Fruit fly (Drosophila melanogaster): ENCODE results near the gene Gbeta5.
A peak's percentile ranks its signal among the peaks of the same experiment; 100 is the strongest.

The Gbeta5 gene

dm6 chrX:8101479-8102198 is 50.4 kb downstream of the Gbeta5 start, which contains the start of gene CG2258 (continued):
- TF ChIP-seq CG11398 (GFP tag; optimal IDR thresholded peaks at IDR 0.05) (peak; percentile 66), croc (GFP tag; conservative IDR thresholded peaks at IDR 0.05) (peak; percentile 81), CG11504 (tag; optimal IDR thresholded peaks at IDR 0.05) (peak; percentile 77)

dm6 chrX:8100826-8101079 is 51.3 kb downstream of the Gbeta5 start:
- no peak for TF ChIP-seq CG6765 (GFP tag; optimal IDR thresholded peaks at IDR 0.05)
- TF ChIP-seq ind (GFP tag; optimal IDR thresholded peaks at IDR 0.05): no peak
- TF ChIP-seq insv (GFP tag; optimal IDR thresholded peaks at IDR 0.05): peak in 1 of 2 experiments; percentile 80
- no peak for TF ChIP-seq Rx (GFP tag; IDR thresholded peaks at IDR 0.05)
- TF ChIP-seq Elba2 (GFP tag; optimal IDR thresholded peaks at IDR 0.05): peak; percentile 87
- no peak for TF ChIP-seq sug (tag; optimal IDR thresholded peaks at IDR 0.05)

All from whole organism, embryonic.